Fruit fly (Drosophila melanogaster) whole organism, pupa: ENCODE measurements around the gene Acbp1.

ENCODE experiments used
- CG10348 ChIP-seq: fragments of 200-800 bp; sonication (Bioruptor generic); IDR thresholded peaks from 2 replicates; pipeline ENCODE4 v1.3.6; 2022; ENCODE audit warnings: missing biosample characterization, missing genetic modification characterization
- CG12605 ChIP-seq: fragments of 200-800 bp; sonication (Bioruptor generic); IDR thresholded peaks from 2 replicates; pipeline ENCODE4 v1.3.6; 2022; ENCODE audit warnings: missing biosample characterization, missing genetic modification characterization
- CG15710 ChIP-seq: fragments of 200-800 bp; sonication (Bioruptor generic); optimal IDR thresholded peaks from 2 replicates; lab custom pipeline; 2018; ENCODE audit warnings: missing biosample characterization, mild to moderate bottlenecking, missing genetic modification characterization, moderate library complexity
- CG32121 ChIP-seq: fragments of 200-800 bp; sonication (Bioruptor generic); IDR thresholded peaks from 2 replicates; pipeline ENCODE4 v1.3.6; 2022; ENCODE audit warnings: missing biosample characterization, missing genetic modification characterization
- CG34367 ChIP-seq: fragments of 200-800 bp; sonication (Bioruptor generic); optimal IDR thresholded peaks from 2 replicates; lab custom pipeline; 2018; ENCODE audit warnings: missing biosample characterization, mild to moderate bottlenecking, missing genetic modification characterization
- CG4496 ChIP-seq: fragments of 200-800 bp; sonication (Bioruptor generic); IDR thresholded peaks from 3 replicates; pipeline ENCODE4 v1.3.6; 2022; ENCODE audit warnings: missing biosample characterization, missing genetic modification characterization
- CG8301 ChIP-seq: fragments of 200-800 bp; sonication (Bioruptor generic); optimal IDR thresholded peaks from 2 replicates; lab custom pipeline; 2018; ENCODE audit warnings: missing biosample characterization, mild to moderate bottlenecking, missing genetic modification characterization
- EcR ChIP-seq: fragments of 200-800 bp; sonication (Bioruptor generic); optimal IDR thresholded peaks from 3 replicates; lab custom pipeline; 2019; ENCODE audit warnings: missing biosample characterization, missing genetic modification characterization, mild to moderate bottlenecking, moderate library complexity, missing genetic modification reagents
- Pif1A ChIP-seq: fragments of 200-800 bp; sonication (Bioruptor generic); optimal IDR thresholded peaks from 3 replicates; lab custom pipeline; 2016; ENCODE audit warnings: missing biosample characterization, missing genetic modification characterization
- Pif1B ChIP-seq: fragments of 200-800 bp; sonication (Bioruptor generic); optimal IDR thresholded peaks from 3 replicates; lab custom pipeline; 2016; ENCODE audit warnings: missing biosample characterization, missing genetic modification characterization
- Snoo ChIP-seq: fragments of 200-800 bp; sonication (Bioruptor generic); optimal IDR thresholded peaks from 3 replicates; lab custom pipeline; 2017; ENCODE audit warnings: missing biosample characterization, mild to moderate bottlenecking, missing genetic modification characterization, inconsistent platforms
- fd96Ca ChIP-seq: fragments of 200-800 bp; sonication (Bioruptor generic); IDR thresholded peaks from 3 replicates; pipeline ENCODE4 v1.3.6; 2022; ENCODE audit warnings: missing biosample characterization, missing genetic modification characterization
- rn ChIP-seq: fragments of 200-800 bp; sonication (Bioruptor generic); IDR thresholded peaks from 2 replicates; pipeline ENCODE4 v1.3.6; 2022; ENCODE audit warnings: missing biosample characterization, missing genetic modification characterization

DNA sequence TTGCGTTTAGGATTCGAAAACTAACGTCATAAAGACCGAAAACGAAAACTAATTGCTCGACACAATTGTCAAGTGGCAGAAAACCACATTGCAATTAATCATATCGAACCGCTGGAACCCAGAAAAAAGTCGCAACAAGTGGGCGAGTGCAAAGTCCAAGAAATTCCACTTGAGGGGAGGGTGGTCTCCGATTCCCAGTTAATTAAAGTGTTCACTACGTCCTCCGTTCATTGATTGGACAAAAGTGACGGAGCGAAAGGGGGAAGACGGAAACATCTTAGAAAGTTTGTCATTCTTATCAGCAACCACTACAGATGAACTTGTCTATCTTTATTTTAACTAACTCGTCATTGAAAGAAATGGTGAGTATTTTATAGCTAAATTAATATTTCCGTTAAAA is 40.3 kb upstream of the Acbp1 start:
- TF ChIP-seq Pif1A (no peak), CG8301 (tag; lab: Kevin White, UChicago) (no peak), CG12605 (GFP tag; lab: Robert Waterston, UW) (0 out of 2 replicates have a peak, but pooled peaks have one; percentile 30), CG15710 (tag; lab: Kevin White, UChicago) (no peak), Pif1B (GFP tag; lab: Kevin White, UChicago) (no peak), CG10348 (GFP tag; lab: Robert Waterston, UW) (no peak), EcR (GFP tag; lab: Kevin White, UChicago) (no peak), CG4496 (0 out of 3 replicates have a peak, but pooled peaks have one; percentile 36), CG34367 (tag; lab: Kevin White, UChicago) (no peak), CG32121 (no peak), rn (GFP tag; lab: Robert Waterston, UW) (no peak), fd96Ca (GFP tag; lab: Robert Waterston, UW) (no peak), Snoo (no peak)
